Fruit fly (Drosophila melanogaster) whole organism, embryonic: ENCODE results near the gene CG14787.

Experiments
- CG12942 ChIP-seq: fragments of 200-800 bp; sonication (Bioruptor generic); optimal IDR thresholded peaks from 3 replicates; lab custom pipeline; 2016; ENCODE audit warnings: missing biosample characterization, missing genetic modification characterization
- CG31441 ChIP-seq: fragments of 200-800 bp; sonication (Bioruptor generic); IDR thresholded peaks from 2 replicates; pipeline ENCODE4 v1.3.6; 2022; ENCODE audit warnings: missing biosample characterization, missing genetic modification characterization
- CG3838 ChIP-seq: fragments of 200-800 bp; sonication (Bioruptor generic); optimal IDR thresholded peaks from 3 replicates; lab custom pipeline; 2016; ENCODE audit warnings: missing biosample characterization, missing genetic modification characterization
- CG4360 ChIP-seq: fragments of 200-800 bp; sonication (Bioruptor generic); IDR thresholded peaks from 2 replicates; pipeline ENCODE4 v1.3.6; 2022; ENCODE audit warnings: missing biosample characterization, missing genetic modification characterization
- CG8290 ChIP-seq, 3 experiments: fragments of 200-800 bp; sonication (Bioruptor generic); optimal IDR thresholded peaks; 2 replicates each; lab custom pipeline; 2016 to 2019; ENCODE audit warnings: missing biosample characterization in 3 of 3, missing genetic modification characterization in 3 of 3, mild to moderate bottlenecking in 2 of 3, moderate library complexity in 1 of 3
- Dfd ChIP-seq, 2 experiments: fragments of >200 bp; optimal IDR thresholded peaks; 2 replicates each; lab custom pipeline; 2017; ENCODE audit warnings: missing biosample characterization in 2 of 2, missing genetic modification characterization in 2 of 2
- cas ChIP-seq: fragments of 200-800 bp; sonication (Bioruptor generic); IDR thresholded peaks from 2 replicates; pipeline ENCODE4 v1.3.6; 2022; ENCODE audit warnings: missing biosample characterization, missing genetic modification characterization
- chinmo ChIP-seq: fragments of 200-800 bp; sonication (Bioruptor generic); IDR thresholded peaks from 4 replicates; pipeline ENCODE4 v1.3.6; 2022; ENCODE audit warnings: missing biosample characterization, missing genetic modification characterization; ENCODE audit not compliant: partially characterized antibody
- lbe ChIP-seq: fragments of 200-800 bp; sonication (Bioruptor generic); optimal IDR thresholded peaks from 2 replicates; lab custom pipeline; 2016; ENCODE audit warnings: missing biosample characterization, mild to moderate bottlenecking, missing genetic modification characterization
- ttk ChIP-seq: fragments of 200-800 bp; sonication (Bioruptor generic); IDR thresholded peaks from 2 replicates; pipeline ENCODE4 v2.1.2; 2022; ENCODE audit warnings: missing biosample characterization, missing genetic modification characterization

dm6 chrX:1478276-1479122, 17.0 kb upstream of the CG14787 start, which contains the start of gene rush:
- TF ChIP-seq ttk (GFP tag; lab: Robert Waterston, UW), result no peak
- peak; percentile 12 for TF ChIP-seq CG12942 (GFP tag; lab: Kevin White, UChicago)
- TF ChIP-seq chinmo (GFP tag; lab: Robert Waterston, UW), result no peak
- TF ChIP-seq Dfd (GFP tag; optimal IDR thresholded peaks at IDR 0.05; lab: Kevin White, UChicago), result no peak
- no peak for TF ChIP-seq cas (GFP tag; lab: Robert Waterston, UW)
- TF ChIP-seq CG8290 (GFP tag; optimal IDR thresholded peaks at IDR 0.05; lab: Kevin White, UChicago), result no peak
- TF ChIP-seq CG8290 (tag; optimal IDR thresholded peaks at IDR 0.05; lab: Kevin White, UChicago), result peak in 1 of 2 experiments; percentile 72
- no peak for TF ChIP-seq CG3838 (GFP tag; lab: Kevin White, UChicago)
- TF ChIP-seq CG4360, result peak; percentile 26; the same call in 1 of the 2 replicates
- no peak for TF ChIP-seq lbe (GFP tag; lab: Kevin White, UChicago)
- peak; percentile 49 for TF ChIP-seq CG31441 (GFP tag; lab: Robert Waterston, UW)
